Worm (Caenorhabditis elegans) whole organism, L4 larva: ENCODE measurements around the gene F49C5.16.

ENCODE experiments used
- F37D6.2 ChIP-seq: sonication (generic microtip); optimal IDR thresholded peaks from 2 replicates; lab custom pipeline; 2016; ENCODE audit warnings: mild to moderate bottlenecking, missing genetic modification characterization, missing compliant biosample characterization
- R02D3.7 ChIP-seq: fragments of 150-350 bp; sonication (generic microtip); optimal IDR thresholded peaks from 3 replicates; lab custom pipeline; 2014; ENCODE audit warnings: missing biosample characterization, missing genetic modification characterization
- T20F7.1 ChIP-seq: fragments of 200-800 bp; sonication (Bioruptor generic); optimal IDR thresholded peaks from 2 replicates; lab custom pipeline; 2018; ENCODE audit warnings: mild to moderate bottlenecking, missing genetic modification characterization, missing compliant biosample characterization
- T26A8.4 ChIP-seq: fragments of 200-800 bp; sonication (Bioruptor generic); IDR thresholded peaks from 2 replicates; pipeline ENCODE4 v1.3.6; 2022; ENCODE audit warnings: missing genetic modification characterization, missing compliant biosample characterization
- Y105C5A.15 ChIP-seq: fragments of 200-800 bp; sonication (Bioruptor generic); IDR thresholded peaks from 2 replicates; pipeline ENCODE4 v1.3.6; 2022; ENCODE audit warnings: missing genetic modification characterization, missing compliant biosample characterization
- ZK337.2 ChIP-seq: fragments of 200-800 bp; sonication (Bioruptor generic); IDR thresholded peaks from 2 replicates; pipeline ENCODE4 v1.3.6; 2022; ENCODE audit warnings: missing genetic modification reagents, missing genetic modification characterization, missing compliant biosample characterization
- arid-1 ChIP-seq: fragments of 200-800 bp; sonication (Bioruptor generic); conservative IDR thresholded peaks from 2 replicates; pipeline ENCODE4 v1.3.6; 2022; ENCODE audit warnings: missing genetic modification reagents, missing genetic modification characterization, missing compliant biosample characterization
- ceh-62 ChIP-seq: sonication (generic microtip); optimal IDR thresholded peaks from 2 replicates; lab custom pipeline; 2017; ENCODE audit warnings: missing biosample characterization, missing genetic modification characterization
- ceh-82 ChIP-seq: sonication (generic microtip); optimal IDR thresholded peaks from 2 replicates; lab custom pipeline; 2017; ENCODE audit warnings: missing biosample characterization, missing genetic modification characterization
- daf-16 ChIP-seq, 3 experiments: sonication (generic microtip); optimal IDR thresholded peaks; 2 replicates each; lab custom pipeline; 2016 to 2017; ENCODE audit warnings: missing genetic modification characterization in 3 of 3, missing genetic modification reagents in 3 of 3, mild to moderate bottlenecking in 2 of 3, missing compliant biosample characterization in 2 of 3, missing biosample characterization in 1 of 3, moderate library complexity in 1 of 3
- dmd-6 ChIP-seq: fragments of 200-800 bp; sonication (Bioruptor generic); IDR thresholded peaks from 2 replicates; pipeline ENCODE4 v1.3.6; 2022; ENCODE audit warnings: missing genetic modification reagents, missing genetic modification characterization, missing compliant biosample characterization
- duxl-1 ChIP-seq: sonication (generic microtip); optimal IDR thresholded peaks from 2 replicates; lab custom pipeline; 2016; ENCODE audit warnings: mild to moderate bottlenecking, missing genetic modification characterization, moderate library complexity, missing compliant biosample characterization; ENCODE audit not compliant: poor library complexity
- dve-1 ChIP-seq: sonication (generic microtip); optimal IDR thresholded peaks from 2 replicates; lab custom pipeline; 2017; ENCODE audit warnings: antibody characterized with exemption, mild to moderate bottlenecking, missing genetic modification characterization, missing compliant biosample characterization; ENCODE audit not compliant: insufficient read depth
- gei-8 ChIP-seq: fragments of 200-800 bp; sonication (Bioruptor generic); optimal IDR thresholded peaks from 2 replicates; lab custom pipeline; 2018; ENCODE audit warnings: mild to moderate bottlenecking, missing genetic modification characterization, missing compliant biosample characterization
- hif-1 ChIP-seq, 2 experiments: sonication (generic microtip); optimal IDR thresholded peaks; 2 replicates each; lab custom pipeline; 2016 to 2017; ENCODE audit warnings: missing compliant biosample characterization in 2 of 2, missing genetic modification characterization in 2 of 2, missing genetic modification reagents in 2 of 2, missing genotype in 2 of 2, mild to moderate bottlenecking in 1 of 2
- hlh-11 ChIP-seq: fragments of 200-800 bp; sonication (Bioruptor generic); optimal IDR thresholded peaks from 2 replicates; lab custom pipeline; 2018; ENCODE audit warnings: mild to moderate bottlenecking, missing genetic modification characterization, missing compliant biosample characterization
- hlh-30 ChIP-seq: sonication (generic microtip); optimal IDR thresholded peaks from 2 replicates; lab custom pipeline; 2017; ENCODE audit warnings: antibody characterized with exemption, mild to moderate bottlenecking, missing genetic modification characterization, missing compliant biosample characterization; ENCODE audit not compliant: insufficient read depth
- lim-7 ChIP-seq: fragments of 200-800 bp; sonication (Bioruptor generic); IDR thresholded peaks from 2 replicates; pipeline ENCODE4 v1.3.6; 2022; ENCODE audit warnings: missing genetic modification characterization, missing compliant biosample characterization
- lin-1 ChIP-seq: fragments of 200-800 bp; sonication (Bioruptor generic); IDR thresholded peaks from 2 replicates; pipeline ENCODE4 v1.3.6; 2022; ENCODE audit warnings: missing genetic modification reagents, missing genetic modification characterization, missing compliant biosample characterization
- lin-13 ChIP-seq: fragments of 150-350 bp; optimal IDR thresholded peaks from 2 replicates; lab custom pipeline; 2014; ENCODE audit warnings: missing biosample characterization, missing genetic modification reagents, missing genetic modification characterization
- madf-9 ChIP-seq: fragments of 200-800 bp; sonication (Bioruptor generic); conservative IDR thresholded peaks from 2 replicates; pipeline ENCODE4 v1.3.6; 2022; ENCODE audit warnings: missing genetic modification reagents, missing genetic modification characterization, missing compliant biosample characterization
- mdt-29 ChIP-seq: fragments of 200-800 bp; sonication (Bioruptor generic); IDR thresholded peaks from 2 replicates; pipeline ENCODE4 v1.3.6; 2022; ENCODE audit warnings: missing genetic modification reagents, missing genetic modification characterization, missing compliant biosample characterization
- mes-2 ChIP-seq: sonication (generic microtip); optimal IDR thresholded peaks from 2 replicates; lab custom pipeline; 2016; ENCODE audit warnings: missing genotype, mild to moderate bottlenecking, missing genetic modification characterization, missing compliant biosample characterization; ENCODE audit not compliant: poor library complexity, severe bottlenecking
- nhr-11 ChIP-seq: fragments of 150-350 bp; optimal IDR thresholded peaks from 2 replicates; lab custom pipeline; 2014; ENCODE audit warnings: missing biosample characterization, missing genetic modification characterization
- nhr-237 ChIP-seq: sonication (generic microtip); optimal IDR thresholded peaks from 2 replicates; lab custom pipeline; 2017; ENCODE audit warnings: missing biosample characterization, missing genetic modification characterization
- nhr-25 ChIP-seq: sonication (generic microtip); optimal IDR thresholded peaks from 2 replicates; lab custom pipeline; 2017; ENCODE audit warnings: missing genetic modification characterization, mild to moderate bottlenecking, missing compliant biosample characterization, antibody characterized with exemption, moderate library complexity, borderline replicate concordance; ENCODE audit not compliant: insufficient read depth
- nhr-28 ChIP-seq: fragments of 150-350 bp; optimal IDR thresholded peaks from 2 replicates; lab custom pipeline; 2014; ENCODE audit warnings: missing biosample characterization, missing genetic modification characterization
- nhr-41 ChIP-seq: fragments of 200-800 bp; sonication (Bioruptor generic); IDR thresholded peaks from 2 replicates; pipeline ENCODE4 v1.3.6; 2022; ENCODE audit warnings: missing genetic modification reagents, missing genetic modification characterization, missing compliant biosample characterization
- nhr-6 ChIP-seq: fragments of 150-350 bp; optimal IDR thresholded peaks from 2 replicates; lab custom pipeline; 2014; ENCODE audit warnings: missing biosample characterization, missing genetic modification characterization
- php-3 ChIP-seq: fragments of 200-800 bp; sonication (Bioruptor generic); IDR thresholded peaks from 2 replicates; pipeline ENCODE4 v1.3.6; 2022; ENCODE audit warnings: missing genetic modification reagents, missing genetic modification characterization, missing compliant biosample characterization
- pqm-1 ChIP-seq: sonication (generic microtip); optimal IDR thresholded peaks from 2 replicates; lab custom pipeline; 2017; ENCODE audit warnings: missing biosample characterization, missing genetic modification characterization
- saeg-2 ChIP-seq: fragments of 200-800 bp; sonication (Bioruptor generic); IDR thresholded peaks from 2 replicates; pipeline ENCODE4 v1.3.6; 2022; ENCODE audit warnings: missing genetic modification reagents, missing genetic modification characterization, missing compliant biosample characterization
- sdz-12 ChIP-seq: fragments of 200-800 bp; sonication (Bioruptor generic); optimal IDR thresholded peaks from 2 replicates; lab custom pipeline; 2018; ENCODE audit warnings: mild to moderate bottlenecking, missing genetic modification characterization, missing compliant biosample characterization
- spr-1 ChIP-seq: sonication (generic microtip); optimal IDR thresholded peaks from 2 replicates; lab custom pipeline; 2016; ENCODE audit warnings: mild to moderate bottlenecking, missing genetic modification characterization, missing compliant biosample characterization
- unc-130 ChIP-seq: sonication (generic microtip); optimal IDR thresholded peaks from 2 replicates; lab custom pipeline; 2016; ENCODE audit warnings: missing genetic modification reagents, missing genetic modification characterization, missing compliant biosample characterization
- unc-62 ChIP-seq, 3 experiments: fragments of 150-350 bp in 1 of 3; sonication (generic microtip); optimal IDR thresholded peaks in 2 of 3; peaks in 1 of 3; 1 replicate in 1 of 3; 2 replicates in 2 of 3; lab custom pipeline; 2014 to 2017; ENCODE audit warnings: missing biosample characterization in 3 of 3, missing genetic modification characterization in 3 of 3, missing genetic modification reagents in 3 of 3, missing genotype in 1 of 3

The F49C5.16 gene

DNA sequence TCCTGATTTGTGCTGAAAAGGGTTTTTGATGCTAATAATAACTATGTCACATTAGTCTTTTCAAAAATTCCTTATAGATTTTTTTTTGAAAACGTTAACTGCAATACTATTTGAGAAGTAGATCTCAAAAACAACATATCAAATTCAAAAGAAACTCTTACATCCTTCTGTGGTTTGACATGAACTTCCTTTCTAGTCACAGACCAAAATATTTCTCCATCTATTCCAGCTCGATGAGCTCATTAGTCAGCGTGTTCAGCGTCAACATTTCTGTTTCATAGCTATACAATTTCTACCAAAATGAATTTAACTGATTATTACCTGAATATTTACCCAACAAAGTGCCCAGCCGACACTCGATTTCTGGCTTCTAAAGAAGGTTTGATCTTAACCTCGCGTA lies 39.0 kb upstream of the F49C5.16 start, which contains the start of gene srh-67 (continued):
- TF ChIP-seq F37D6.2: no peak
- no peak for TF ChIP-seq lin-1 (GFP tag; lab: Robert Waterston, UW)

DNA sequence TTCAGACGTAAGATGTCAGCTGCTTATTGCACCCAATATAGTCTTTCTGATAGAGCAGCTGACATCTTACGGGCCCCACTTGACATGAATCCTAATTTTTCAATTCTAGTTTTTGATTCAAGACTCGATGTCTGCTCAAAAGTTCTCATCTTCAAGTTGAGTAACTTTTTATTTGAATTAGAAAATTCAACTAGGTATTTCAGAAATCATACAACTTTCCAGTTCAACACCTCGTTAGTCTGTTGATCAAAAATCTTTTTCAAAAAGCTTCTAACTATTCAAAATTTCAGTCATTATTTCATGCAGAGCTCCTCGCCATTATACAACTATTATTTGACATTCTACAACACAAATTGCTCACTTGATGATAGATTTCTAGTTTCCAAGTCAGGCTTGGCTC lies 35.8 kb upstream of the F49C5.16 start, which contains the start of gene srh-73:
srh-73 (plus strand) TSS at position 301 of the 400 bp plus-strand sequence.
- TF ChIP-seq sdz-12 (GFP tag; lab: Kevin White, UChicago) (no peak), unc-130 (GFP tag; lab: Kevin White, UChicago) (no peak), spr-1 (no peak), daf-16 (GFP tag; optimal IDR thresholded peaks at IDR 0.05; lab: Kevin White, UChicago) (no peak), daf-16 (tag; optimal IDR thresholded peaks at IDR 0.05; lab: Kevin White, UChicago) (no peak), ceh-82 (tag; lab: Kevin White, UChicago) (no peak), nhr-6 (no peak), hif-1 (tag; optimal IDR thresholded peaks at IDR 0.05; lab: Kevin White, UChicago) (no peak), duxl-1 (tag; lab: Kevin White, UChicago) (no peak), madf-9 (GFP tag; lab: Robert Waterston, UW) (no peak), ZK337.2 (no peak), R02D3.7 (tag; lab: Kevin White, UChicago) (no peak), saeg-2 (GFP tag; lab: Robert Waterston, UW) (no peak), T20F7.1 (GFP tag; lab: Kevin White, UChicago) (no peak), arid-1 (GFP tag; lab: Robert Waterston, UW) (no peak), nhr-237 (tag; lab: Kevin White, UChicago) (no peak), pqm-1 (tag; lab: Kevin White, UChicago) (no peak)

DNA sequence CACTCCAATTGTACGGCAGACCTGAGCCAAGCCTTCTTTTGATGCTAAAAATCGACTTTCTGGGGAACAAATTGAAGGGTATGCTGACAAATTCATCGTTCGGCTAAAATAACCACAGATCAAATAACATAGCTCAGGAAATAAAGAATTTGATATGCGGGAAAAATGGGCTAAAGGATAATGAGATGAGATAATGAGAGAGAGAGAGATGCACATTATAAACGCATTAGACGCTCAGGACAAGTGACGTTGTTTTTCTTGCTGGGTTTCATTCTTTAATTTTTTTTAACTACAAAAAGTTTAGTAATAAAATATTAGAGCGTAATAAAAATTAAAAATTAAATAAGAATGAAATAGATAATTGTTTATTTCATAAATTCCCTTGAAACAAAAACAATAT lies 33.0 kb upstream of the F49C5.16 start, which contains the start of gene srh-69:
srh-69 (minus strand) TSS at position 101 of the 400 bp plus-strand sequence.
- TF ChIP-seq R02D3.7 (tag; lab: Kevin White, UChicago) (no peak), lim-7 (GFP tag; lab: Robert Waterston, UW) (no peak), gei-8 (GFP tag; lab: Kevin White, UChicago) (no peak), lin-13 (no peak), ceh-62 (tag; lab: Kevin White, UChicago) (no peak), mes-2 (tag; lab: Kevin White, UChicago) (no peak), nhr-25 (tag; lab: Kevin White, UChicago) (no peak)

DNA sequence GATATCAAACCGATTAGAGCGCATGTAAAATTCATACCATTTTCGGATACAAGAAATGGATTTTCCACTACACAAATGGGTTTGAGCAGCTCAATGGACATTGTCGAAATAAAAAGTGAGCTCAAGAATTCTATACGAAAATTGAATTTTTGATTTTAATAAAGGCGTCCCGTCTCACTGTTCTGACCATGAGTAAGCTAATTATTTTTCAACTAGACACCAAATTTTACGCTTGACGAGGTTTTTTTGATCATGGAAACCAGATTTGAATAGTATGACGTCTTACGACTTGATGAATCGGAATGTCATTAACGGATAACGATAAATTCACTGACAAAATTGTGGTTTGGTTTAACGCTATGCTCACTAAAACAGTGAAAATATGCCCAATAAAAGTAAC lies 31.3 kb upstream of the F49C5.16 start, which contains the start of gene srh-61:
srh-61 (minus strand) TSS at position 101 of the 400 bp plus-strand sequence.
- TF ChIP-seq unc-62 (GFP tag; optimal IDR thresholded peaks at IDR 0.05 in 1 of 2; lab: Kevin White, UChicago): peak in 1 of 2 experiments; percentile 49
- no peak for TF ChIP-seq unc-62 (tag; optimal IDR thresholded peaks at IDR 0.05; lab: Kevin White, UChicago)
- TF ChIP-seq Y105C5A.15 (GFP tag; lab: Robert Waterston, UW): no peak
- TF ChIP-seq, all 104 proteins: peak for 1

DNA sequence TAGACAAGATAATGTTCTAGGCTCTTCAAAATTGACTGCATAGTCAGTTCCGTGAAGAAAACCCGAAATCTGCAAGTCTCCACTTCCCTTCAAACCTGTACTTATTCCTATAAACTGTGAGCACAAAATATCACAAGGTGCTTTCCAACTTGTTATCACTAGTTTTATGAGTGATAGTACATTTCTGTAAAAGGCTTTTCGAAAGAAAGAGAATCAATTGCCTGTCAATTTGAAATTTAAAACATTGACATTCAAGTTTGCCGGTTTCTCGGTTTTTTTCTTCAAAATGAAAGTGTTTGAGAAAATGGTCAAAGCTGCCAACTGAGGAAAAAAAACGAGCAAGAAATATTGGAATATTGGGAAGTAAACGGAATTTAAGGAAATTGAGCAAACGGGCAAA lies 29.6 kb upstream of the F49C5.16 start:
- TF ChIP-seq hlh-30 (tag; lab: Kevin White, UChicago) (no peak), pqm-1 (tag; lab: Kevin White, UChicago) (no peak), R02D3.7 (tag; lab: Kevin White, UChicago) (no peak), nhr-41 (GFP tag; lab: Robert Waterston, UW) (no peak), hlh-11 (tag; lab: Kevin White, UChicago) (peak; percentile 22), mdt-29 (GFP tag; lab: Robert Waterston, UW) (0 out of 2 replicates have a peak, but pooled peaks have one; percentile 9), dve-1 (tag; lab: Kevin White, UChicago) (peak; percentile 72), unc-62 (GFP tag; optimal IDR thresholded peaks at IDR 0.05 in 1 of 2; lab: Kevin White, UChicago) (peak in 1 of 2 experiments; percentile 47), unc-62 (tag; optimal IDR thresholded peaks at IDR 0.05; lab: Kevin White, UChicago) (no peak), nhr-28 (peak; percentile 4), dmd-6 (GFP tag; lab: Robert Waterston, UW) (peak; percentile 23; the same call in 1 of the 2 replicates), T26A8.4 (GFP tag; lab: Robert Waterston, UW) (no peak), lin-13 (no peak), hif-1 (tag; optimal IDR thresholded peaks at IDR 0.05; lab: Kevin White, UChicago) (no peak), nhr-11 (tag; lab: Kevin White, UChicago) (no peak), daf-16 (GFP tag; optimal IDR thresholded peaks at IDR 0.05; lab: Kevin White, UChicago) (no peak), daf-16 (tag; optimal IDR thresholded peaks at IDR 0.05; lab: Kevin White, UChicago) (peak; percentile 45), php-3 (GFP tag; lab: Robert Waterston, UW) (peak; percentile 38; the same call in 1 of the 2 replicates)
